Worm (Caenorhabditis elegans): ENCODE measurements around the gene sra-31.

DNA sequence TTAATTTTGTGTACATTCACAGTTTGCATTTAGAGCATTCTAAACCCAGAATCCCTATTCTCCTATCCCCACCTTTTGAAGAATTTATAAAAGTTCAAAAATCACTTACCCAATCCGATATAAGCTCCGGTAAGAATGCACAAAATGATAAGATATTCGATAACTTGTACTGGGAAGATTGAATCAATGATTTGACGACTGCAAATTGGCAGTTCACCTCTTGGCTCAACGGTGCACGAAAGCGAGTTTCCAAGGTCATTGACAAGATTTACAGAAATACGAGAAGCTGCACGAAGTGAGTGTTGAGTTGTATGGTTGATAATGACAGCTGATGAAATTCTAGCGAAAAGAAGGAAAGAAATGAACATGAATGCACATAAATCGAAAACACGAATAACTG, 18.0 kb downstream of the sra-31 start:
- no peak for TF ChIP-seq sea-1 (GFP tag; conservative IDR thresholded peaks at IDR 0.05)
- TF ChIP-seq hmg-4 (GFP tag; optimal IDR thresholded peaks at IDR 0.05) = no peak
- no peak for TF ChIP-seq hmbx-1 (tag; optimal IDR thresholded peaks at IDR 0.05)
- no peak for TF ChIP-seq ceh-36 (tag; optimal IDR thresholded peaks at IDR 0.05)
- no peak for TF ChIP-seq ets-7 (tag; optimal IDR thresholded peaks at IDR 0.05)
- no peak for TF ChIP-seq ama-1 (optimal IDR thresholded peaks at IDR 0.05)
- TF ChIP-seq scrt-1 (GFP tag; IDR thresholded peaks at IDR 0.05) = no peak
- no peak for TF ChIP-seq flt-1 (GFP tag; IDR thresholded peaks at IDR 0.05)

All from whole organism, early embryonic.